Fruit fly (Drosophila melanogaster): ENCODE data around the gene CG14687.

CG14687 gene

DNA sequence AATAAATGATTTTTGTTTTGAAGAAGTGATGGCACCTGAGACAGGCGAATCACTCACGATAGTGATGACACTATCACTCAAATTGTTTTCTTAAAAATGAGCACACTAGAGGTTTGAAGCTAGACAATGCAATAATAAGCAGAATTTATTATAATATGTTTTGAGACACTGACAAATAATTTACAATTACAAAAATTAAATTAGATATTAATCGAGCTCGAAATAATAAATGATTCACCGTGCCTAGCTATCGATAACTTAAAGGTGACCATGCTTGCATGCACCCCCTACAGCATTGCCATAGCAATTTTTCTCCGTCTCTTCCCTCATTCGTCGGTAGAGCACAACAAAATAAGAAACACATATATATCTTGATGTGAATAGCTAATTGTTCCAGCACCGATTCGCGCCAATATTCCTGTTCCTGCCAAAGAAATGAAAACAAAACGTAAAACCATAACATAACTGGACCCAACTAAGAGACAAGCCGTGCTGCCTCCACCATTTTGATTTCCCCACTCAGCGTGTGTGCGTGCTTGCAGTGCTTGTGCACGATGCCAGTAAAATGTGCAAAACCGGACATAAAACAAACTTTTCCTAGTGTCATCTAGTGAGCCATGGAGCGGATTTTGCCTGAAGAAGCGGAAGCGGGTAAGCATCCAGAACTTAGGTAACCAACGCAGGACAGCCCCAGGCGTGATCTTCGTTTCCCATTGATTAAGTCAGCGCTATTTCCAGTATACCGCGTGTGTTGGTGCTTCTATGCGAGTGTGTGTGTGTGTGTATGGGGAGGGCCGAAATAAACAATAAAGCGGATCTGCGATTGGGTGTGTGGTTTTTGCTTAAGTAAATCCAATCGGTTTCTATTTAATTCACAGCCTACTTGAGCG, 31.5 kb upstream of the CG14687 start, which contains the start of the genes MED7 and Cap-H2 (continued):
- peak; percentile 98 for TF ChIP-seq hb (GFP tag; IDR thresholded peaks at IDR 0.05; ENCODE audit: partially characterized antibody)
- peak; percentile 7 for TF ChIP-seq CG6654 (GFP tag; optimal IDR thresholded peaks at IDR 0.05)
- TF ChIP-seq CG17802 (tag; optimal IDR thresholded peaks at IDR 0.05), result peak; percentile 0
- peak; percentile 5 for TF ChIP-seq CG10565 (GFP tag; optimal IDR thresholded peaks at IDR 0.05)
- TF ChIP-seq CG10462 (GFP tag; optimal IDR thresholded peaks at IDR 0.05), result peak; percentile 61
- TF ChIP-seq CG11247 (GFP tag; IDR thresholded peaks at IDR 0.05), result peak; percentile 73
- no peak for TF ChIP-seq abd-A (tag; optimal IDR thresholded peaks at IDR 0.05)
- TF ChIP-seq dysf (GFP tag; IDR thresholded peaks at IDR 0.05), result peak; percentile 84
- TF ChIP-seq zen (tag; optimal IDR thresholded peaks at IDR 0.05), result peak; percentile 85
- no peak for TF ChIP-seq CG15269 (tag; optimal IDR thresholded peaks at IDR 0.05)
- TF ChIP-seq bbx (GFP tag; IDR thresholded peaks at IDR 0.05; ENCODE audit: partially characterized antibody), result peak; percentile 92
- TF ChIP-seq Vsx1 (GFP tag; optimal IDR thresholded peaks at IDR 0.05), result no peak
- TF ChIP-seq Bteb2 (GFP tag; optimal IDR thresholded peaks at IDR 0.05), result peak; percentile 74
- TF ChIP-seq pros (GFP tag; optimal IDR thresholded peaks at IDR 0.05), result no peak
- peak; percentile 72 for TF ChIP-seq CG12744 (GFP tag; optimal IDR thresholded peaks at IDR 0.05)
- no peak for TF ChIP-seq lab (GFP tag; optimal IDR thresholded peaks at IDR 0.05)
- TF ChIP-seq psq (GFP tag; optimal IDR thresholded peaks at IDR 0.05), result peak; percentile 97
- peak; percentile 39 for TF ChIP-seq CG3163 (GFP tag; optimal IDR thresholded peaks at IDR 0.05)
- TF ChIP-seq hbn (GFP tag; IDR thresholded peaks at IDR 0.05; ENCODE audit: partially characterized antibody), result peak; percentile 99
- peak; percentile 80 for TF ChIP-seq Sin3A (optimal IDR thresholded peaks at IDR 0.05)
- TF ChIP-seq NC2β (GFP tag; optimal IDR thresholded peaks at IDR 0.05), result peak; percentile 77
- TF ChIP-seq scrt (GFP tag; optimal IDR thresholded peaks at IDR 0.05), result no peak
- peak; percentile 28 for TF ChIP-seq exex (tag; optimal IDR thresholded peaks at IDR 0.05)
- TF ChIP-seq bab2 (GFP tag; optimal IDR thresholded peaks at IDR 0.05), result peak; percentile 95
- no peak for TF ChIP-seq CG12071 (GFP tag; optimal IDR thresholded peaks at IDR 0.05)
- TF ChIP-seq CG31441 (GFP tag; IDR thresholded peaks at IDR 0.05), result no peak; the same call in none of the 2 replicates
- TF ChIP-seq fd64A (GFP tag; optimal IDR thresholded peaks at IDR 0.05), result no peak
- TF ChIP-seq nmo (GFP tag; optimal IDR thresholded peaks at IDR 0.05), result peak; percentile 97
- peak in 1 of 2 experiments; percentile 31 for TF ChIP-seq insv (GFP tag; optimal IDR thresholded peaks at IDR 0.05)
- TF ChIP-seq ci (GFP tag; IDR thresholded peaks at IDR 0.05), result peak; percentile 77
- TF ChIP-seq CG6854 (GFP tag; optimal IDR thresholded peaks at IDR 0.05), result no peak
- TF ChIP-seq CG11560 (tag; IDR thresholded peaks at IDR 0.05), result peak; percentile 49; the same call in 1 of the 3 replicates
- peak; percentile 79 for TF ChIP-seq Camta (GFP tag; optimal IDR thresholded peaks at IDR 0.05)
- peak; percentile 90 for TF ChIP-seq Max (GFP tag; optimal IDR thresholded peaks at IDR 0.05)
- TF ChIP-seq caup (GFP tag; optimal IDR thresholded peaks at IDR 0.05; ENCODE audit: severe bottlenecking), result peak; percentile 58
- TF ChIP-seq CG34224 (GFP tag; IDR thresholded peaks at IDR 0.05; ENCODE audit: partially characterized antibody), result peak; percentile 98
- TF ChIP-seq CG3847 (GFP tag; IDR thresholded peaks at IDR 0.05), result peak; percentile 92
- TF ChIP-seq chm (GFP tag; IDR thresholded peaks at IDR 0.05), result peak; percentile 60; the same call in 1 of the 2 replicates
- no peak for TF ChIP-seq CG8359 (GFP tag; optimal IDR thresholded peaks at IDR 0.05; ENCODE audit: borderline replicate concordance)
- no peak for TF ChIP-seq Gsc (GFP tag; IDR thresholded peaks at IDR 0.05)
- peak; percentile 86 for TF ChIP-seq chn (GFP tag; optimal IDR thresholded peaks at IDR 0.05)
- peak; percentile 39 for TF ChIP-seq gfzf (GFP tag; optimal IDR thresholded peaks at IDR 0.05)
- TF ChIP-seq Oaz (GFP tag; IDR thresholded peaks at IDR 0.05), result peak; percentile 62; the same call in 1 of the 2 replicates
- peak; percentile 3 for TF ChIP-seq CG1529 (GFP tag; optimal IDR thresholded peaks at IDR 0.05)
- TF ChIP-seq Bdp1 (GFP tag; optimal IDR thresholded peaks at IDR 0.05), result peak; percentile 70
- no peak for TF ChIP-seq CTCF (GFP tag; optimal IDR thresholded peaks at IDR 0.05)
- TF ChIP-seq CG14667 (GFP tag; IDR thresholded peaks at IDR 0.05), result peak; percentile 73
- no peak for TF ChIP-seq ac (GFP tag; optimal IDR thresholded peaks at IDR 0.05)
- TF ChIP-seq tin (GFP tag; optimal IDR thresholded peaks at IDR 0.05), result peak; percentile 88
